Fruit fly (Drosophila melanogaster) whole organism, embryonic: ENCODE data around the gene tmod.
A peak's percentile ranks its signal among the peaks of the same experiment; 100 is the strongest.

Experiments used
- Aef1 ChIP-seq: fragments of 200-800 bp; sonication (Bioruptor generic); IDR thresholded peaks from 3 replicates; pipeline ENCODE4 v1.3.6; 2022; ENCODE audit warnings: missing biosample characterization, missing genetic modification characterization
- Antp ChIP-seq: fragments of 200-800 bp; sonication (Bioruptor generic); optimal IDR thresholded peaks from 3 replicates; lab custom pipeline; 2016; ENCODE audit warnings: missing biosample characterization, missing genetic modification characterization
- CG10366 ChIP-seq: fragments of 200-800 bp; sonication (Bioruptor generic); IDR thresholded peaks from 2 replicates; pipeline ENCODE4 v1.3.6; 2022; ENCODE audit warnings: missing biosample characterization, missing genetic modification characterization
- CG11398 ChIP-seq: fragments of 200-800 bp; sonication (Bioruptor generic); optimal IDR thresholded peaks from 2 replicates; lab custom pipeline; 2016; ENCODE audit warnings: missing biosample characterization, missing genetic modification characterization
- CG11695 ChIP-seq: fragments of 200-800 bp; sonication (Bioruptor generic); IDR thresholded peaks from 3 replicates; pipeline ENCODE4 v1.3.6; 2022; ENCODE audit warnings: missing biosample characterization, missing genetic modification characterization
- CG12155 ChIP-seq: fragments of 200-800 bp; sonication (Bioruptor generic); optimal IDR thresholded peaks from 3 replicates; lab custom pipeline; 2016; ENCODE audit warnings: missing biosample characterization, missing genetic modification characterization
- CG14441 ChIP-seq: fragments of 200-800 bp; sonication (Bioruptor generic); IDR thresholded peaks from 2 replicates; pipeline ENCODE4 v1.3.6; 2022; ENCODE audit warnings: missing biosample characterization, missing genetic modification characterization
- CG1529 ChIP-seq: fragments of 200-800 bp; sonication (Bioruptor generic); optimal IDR thresholded peaks from 3 replicates; lab custom pipeline; 2018; ENCODE audit warnings: missing biosample characterization, missing genetic modification characterization
- CG2120 ChIP-seq: fragments of 200-800 bp; sonication (Bioruptor generic); optimal IDR thresholded peaks from 3 replicates; lab custom pipeline; 2016; ENCODE audit warnings: missing biosample characterization, missing genetic modification characterization
- CG2712 ChIP-seq: fragments of 200-800 bp; optimal IDR thresholded peaks from 3 replicates; lab custom pipeline; 2019; ENCODE audit warnings: missing biosample characterization, mild to moderate bottlenecking, missing genetic modification characterization, moderate library complexity
- CG3065 ChIP-seq: fragments of 200-800 bp; sonication (Bioruptor generic); optimal IDR thresholded peaks from 2 replicates; lab custom pipeline; 2016; ENCODE audit warnings: missing biosample characterization, missing genetic modification characterization
- CG31388 ChIP-seq: fragments of 200-800 bp; sonication (Bioruptor generic); optimal IDR thresholded peaks from 2 replicates; lab custom pipeline; 2016; ENCODE audit warnings: missing biosample characterization, missing genetic modification characterization
- CG32532 ChIP-seq: fragments of 200-800 bp; sonication (Bioruptor generic); IDR thresholded peaks from 2 replicates; pipeline ENCODE4 v1.3.6; 2022; ENCODE audit warnings: missing biosample characterization, missing genetic modification characterization
- CG33557 ChIP-seq: fragments of 200-800 bp; sonication (Bioruptor generic); optimal IDR thresholded peaks from 2 replicates; lab custom pipeline; 2019; ENCODE audit warnings: missing biosample characterization, mild to moderate bottlenecking, missing genetic modification characterization, moderate library complexity
- CG3407 ChIP-seq: fragments of 200-800 bp; sonication (Bioruptor generic); optimal IDR thresholded peaks from 2 replicates; lab custom pipeline; 2018; ENCODE audit warnings: missing biosample characterization, mild to moderate bottlenecking, missing genetic modification characterization
- CG34376 ChIP-seq: fragments of 200-800 bp; sonication (Bioruptor generic); optimal IDR thresholded peaks from 2 replicates; lab custom pipeline; 2018; ENCODE audit warnings: missing biosample characterization, mild to moderate bottlenecking, missing genetic modification characterization
- CG3847 ChIP-seq: fragments of 200-800 bp; sonication (Bioruptor generic); IDR thresholded peaks from 2 replicates; pipeline ENCODE4 v1.3.6; 2022; ENCODE audit warnings: missing biosample characterization, missing genetic modification characterization
- CG42726 ChIP-seq: fragments of 200-800 bp; sonication (Bioruptor generic); IDR thresholded peaks from 2 replicates; pipeline ENCODE4 v1.3.6; 2022; ENCODE audit warnings: missing biosample characterization, missing genetic modification characterization; ENCODE audit not compliant: partially characterized antibody
- CG7357 ChIP-seq: fragments of 200-800 bp; sonication (Bioruptor generic); IDR thresholded peaks from 3 replicates; pipeline ENCODE4 v1.3.6; 2022; ENCODE audit warnings: missing biosample characterization, missing genetic modification characterization
- CG9437 ChIP-seq: fragments of 200-800 bp; sonication (Bioruptor generic); optimal IDR thresholded peaks from 2 replicates; lab custom pipeline; 2018; ENCODE audit warnings: missing biosample characterization, mild to moderate bottlenecking, missing genetic modification characterization
- CG9727 ChIP-seq: fragments of 200-800 bp; sonication (Bioruptor generic); optimal IDR thresholded peaks from 3 replicates; lab custom pipeline; 2017; ENCODE audit warnings: missing biosample characterization, mild to moderate bottlenecking, missing genetic modification characterization
- CG9932 ChIP-seq: fragments of 200-800 bp; sonication (Bioruptor generic); IDR thresholded peaks from 2 replicates; pipeline ENCODE4 v1.3.6; 2022; ENCODE audit warnings: missing biosample characterization, missing genetic modification characterization
- CHES-1-like ChIP-seq: fragments of 200-800 bp; sonication (Bioruptor generic); optimal IDR thresholded peaks from 2 replicates; lab custom pipeline; 2016; ENCODE audit warnings: missing biosample characterization, missing genetic modification characterization
- CTCF ChIP-seq: fragments of 200-800 bp; sonication (Bioruptor generic); optimal IDR thresholded peaks from 2 replicates; lab custom pipeline; 2017; ENCODE audit warnings: missing biosample characterization, mild to moderate bottlenecking, missing genetic modification characterization, moderate library complexity
- Dip2 ChIP-seq: fragments of 200-800 bp; sonication (Bioruptor generic); IDR thresholded peaks from 2 replicates; pipeline ENCODE4 v1.3.6; 2022; ENCODE audit warnings: missing biosample characterization, missing genetic modification characterization
- Drgx ChIP-seq: fragments of 200-800 bp; sonication (Bioruptor generic); IDR thresholded peaks from 2 replicates; pipeline ENCODE4 v1.3.6; 2022; ENCODE audit warnings: missing biosample characterization, missing genetic modification characterization
- E2f2 ChIP-seq: fragments of 200-800 bp; sonication (Bioruptor generic); IDR thresholded peaks from 2 replicates; pipeline ENCODE4 v1.3.6; 2022; ENCODE audit warnings: missing biosample characterization, missing genetic modification characterization
- HHEX ChIP-seq: fragments of 200-800 bp; sonication (Bioruptor generic); optimal IDR thresholded peaks from 3 replicates; lab custom pipeline; 2017; ENCODE audit warnings: missing biosample characterization, mild to moderate bottlenecking, missing genetic modification characterization, missing genetic modification reagents
- HmgD ChIP-seq: fragments of 200-800 bp; sonication (Bioruptor generic); optimal IDR thresholded peaks from 3 replicates; lab custom pipeline; 2016; ENCODE audit warnings: missing biosample characterization, missing genetic modification characterization
- NFAT ChIP-seq: fragments of 200-800 bp; sonication (Bioruptor generic); IDR thresholded peaks from 2 replicates; pipeline ENCODE4 v1.3.6; 2022; ENCODE audit warnings: missing biosample characterization, missing genetic modification characterization
- Ravus ChIP-seq: fragments of 200-800 bp; sonication (Bioruptor generic); IDR thresholded peaks from 2 replicates; pipeline ENCODE4 v1.3.6; 2022; ENCODE audit warnings: missing biosample characterization, missing genetic modification characterization
- Rfx ChIP-seq: fragments of 200-800 bp; sonication (Bioruptor generic); IDR thresholded peaks from 2 replicates; pipeline ENCODE4 v1.3.6; 2022; ENCODE audit warnings: missing biosample characterization, missing genetic modification characterization
- aop ChIP-seq: fragments of 200-800 bp; sonication (Bioruptor generic); IDR thresholded peaks from 2 replicates; pipeline ENCODE4 v1.3.6; 2022; ENCODE audit warnings: missing biosample characterization, missing genetic modification characterization
- ase ChIP-seq: fragments of 200-800 bp; sonication (Bioruptor generic); IDR thresholded peaks from 3 replicates; pipeline ENCODE4 v1.3.6; 2022; ENCODE audit warnings: missing biosample characterization, missing genetic modification characterization
- bcd ChIP-seq: fragments of 200-800 bp; sonication (Bioruptor generic); optimal IDR thresholded peaks from 2 replicates; lab custom pipeline; 2017; ENCODE audit warnings: missing biosample characterization, mild to moderate bottlenecking, missing genetic modification characterization
- chinmo ChIP-seq: fragments of 200-800 bp; sonication (Bioruptor generic); IDR thresholded peaks from 4 replicates; pipeline ENCODE4 v1.3.6; 2022; ENCODE audit warnings: missing biosample characterization, missing genetic modification characterization; ENCODE audit not compliant: partially characterized antibody
- ham ChIP-seq: fragments of 200-800 bp; sonication (Bioruptor generic); IDR thresholded peaks from 2 replicates; pipeline ENCODE4 v1.3.6; 2022; ENCODE audit warnings: missing biosample characterization, missing genetic modification characterization
- ind ChIP-seq: fragments of 200-800 bp; sonication (Bioruptor generic); optimal IDR thresholded peaks from 3 replicates; lab custom pipeline; 2016; ENCODE audit warnings: missing biosample characterization, missing genetic modification characterization
- jumu ChIP-seq: fragments of 200-800 bp; sonication (Bioruptor generic); optimal IDR thresholded peaks from 3 replicates; lab custom pipeline; 2016; ENCODE audit warnings: missing biosample characterization, missing genetic modification characterization
- lbe ChIP-seq: fragments of 200-800 bp; sonication (Bioruptor generic); optimal IDR thresholded peaks from 2 replicates; lab custom pipeline; 2016; ENCODE audit warnings: missing biosample characterization, mild to moderate bottlenecking, missing genetic modification characterization
- mam ChIP-seq: fragments of 200-800 bp; sonication (Bioruptor generic); optimal IDR thresholded peaks from 3 replicates; lab custom pipeline; 2016; ENCODE audit warnings: missing biosample characterization, missing genetic modification characterization
- onecut ChIP-seq: fragments of 200-800 bp; sonication (Bioruptor generic); IDR thresholded peaks from 2 replicates; pipeline ENCODE4 v1.3.6; 2022; ENCODE audit warnings: missing biosample characterization, missing genetic modification characterization
- pb ChIP-seq: fragments of 200-800 bp; sonication (Bioruptor generic); optimal IDR thresholded peaks from 3 replicates; lab custom pipeline; 2016; ENCODE audit warnings: missing biosample characterization, missing genetic modification characterization
- scrt ChIP-seq: fragments of 200-800 bp; sonication (Bioruptor generic); optimal IDR thresholded peaks from 2 replicates; lab custom pipeline; 2018; ENCODE audit warnings: missing biosample characterization, mild to moderate bottlenecking, missing genetic modification characterization, moderate library complexity
- sr ChIP-seq: fragments of 200-800 bp; sonication (Bioruptor generic); IDR thresholded peaks from 3 replicates; pipeline ENCODE4 v1.3.6; 2022; ENCODE audit warnings: missing biosample characterization, missing genetic modification characterization
- ssp ChIP-seq: fragments of 200-800 bp; sonication (Bioruptor generic); IDR thresholded peaks from 2 replicates; pipeline ENCODE4 v1.3.6; 2022; ENCODE audit warnings: missing biosample characterization, missing genetic modification characterization
- stwl ChIP-seq: fragments of 200-800 bp; sonication (Bioruptor generic); optimal IDR thresholded peaks from 3 replicates; lab custom pipeline; 2018; ENCODE audit warnings: missing biosample characterization, mild to moderate bottlenecking, missing genetic modification characterization, moderate library complexity
- trh ChIP-seq: fragments of 200-800 bp; sonication (Bioruptor generic); optimal IDR thresholded peaks from 2 replicates; lab custom pipeline; 2016; ENCODE audit warnings: missing biosample characterization, missing genetic modification characterization
- vfl ChIP-seq: fragments of 200-800 bp; sonication (Bioruptor generic); optimal IDR thresholded peaks from 2 replicates; lab custom pipeline; 2016; ENCODE audit warnings: missing biosample characterization, missing genetic modification characterization
- wdn ChIP-seq: fragments of 200-800 bp; sonication (Bioruptor generic); IDR thresholded peaks from 2 replicates; pipeline ENCODE4 v1.3.6; 2022; ENCODE audit warnings: missing biosample characterization, missing genetic modification characterization
- zen2 ChIP-seq: fragments of 200-800 bp; sonication (Bioruptor generic); IDR thresholded peaks from 3 replicates; pipeline ENCODE4 v1.3.6; 2022; ENCODE audit warnings: missing biosample characterization, missing genetic modification characterization; ENCODE audit not compliant: partially characterized antibody
- zfh2 ChIP-seq: fragments of 200-800 bp; sonication (Bioruptor generic); optimal IDR thresholded peaks from 2 replicates; lab custom pipeline; 2016; ENCODE audit warnings: missing biosample characterization, missing genetic modification characterization

tmod gene

DNA sequence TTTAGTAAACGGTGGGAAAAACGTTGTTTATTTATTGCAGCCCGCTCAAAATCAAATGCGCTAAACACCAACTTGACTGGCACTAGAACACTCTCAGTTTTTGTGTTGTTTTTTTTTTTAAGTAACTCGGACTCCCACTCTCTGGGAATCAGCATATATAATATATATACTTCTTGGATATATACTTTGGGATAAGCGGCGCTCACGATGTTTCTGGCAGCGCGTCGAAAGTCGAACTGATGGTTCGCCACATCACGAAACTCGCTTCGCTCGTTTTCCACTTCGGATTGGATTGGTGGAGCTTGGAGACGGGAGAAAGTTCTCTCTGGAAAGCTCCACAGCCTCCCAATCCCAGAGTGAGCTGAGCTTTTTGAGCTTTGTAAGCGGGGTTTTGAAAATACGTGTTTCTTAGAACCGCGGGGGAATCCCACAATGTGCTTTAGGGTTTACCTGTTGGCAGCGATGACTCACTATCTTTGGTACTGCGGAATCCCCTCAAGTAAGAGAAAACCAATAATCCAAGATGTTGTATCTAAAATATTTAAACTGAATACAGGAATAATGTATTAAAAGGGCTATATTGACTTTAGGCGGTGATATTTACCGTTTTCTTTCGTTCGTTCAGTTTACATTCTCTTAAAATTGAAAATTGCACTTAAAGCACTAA is 5.5 kb upstream of the tmod start, which contains the start of gene jdp (continued):
- TF ChIP-seq scrt (peak; percentile 42), onecut (GFP tag; lab: Robert Waterston, UW) (no peak), Antp (GFP tag; lab: Kevin White, UChicago) (no peak), CG2712 (no peak), E2f2 (GFP tag; lab: Robert Waterston, UW) (peak; percentile 27; the same call in 1 of the 2 replicates), CG7357 (GFP tag; lab: Robert Waterston, UW) (no peak), CG32532 (GFP tag; lab: Robert Waterston, UW) (peak; percentile 32; the same call in 1 of the 2 replicates), mam (GFP tag; lab: Kevin White, UChicago) (no peak), CHES-1-like (GFP tag; lab: Kevin White, UChicago) (no peak), lbe (no peak), pb (GFP tag; lab: Kevin White, UChicago) (no peak), vfl (GFP tag; lab: Kevin White, UChicago) (no peak), Aef1 (GFP tag; lab: Robert Waterston, UW) (no peak), ind (no peak), NFAT (peak; percentile 35; the same call in 1 of the 2 replicates), jumu (GFP tag; lab: Kevin White, UChicago) (no peak), zen2 (GFP tag; lab: Robert Waterston, UW) (peak; percentile 9; the same call in 1 of the 3 replicates), CG34376 (GFP tag; lab: Kevin White, UChicago) (peak; percentile 42), CG9727 (no peak), stwl (tag; lab: Kevin White, UChicago) (no peak), CG11398 (no peak), CG3065 (GFP tag; lab: Kevin White, UChicago) (no peak), trh (GFP tag; lab: Kevin White, UChicago) (no peak), zfh2 (no peak), CG11695 (GFP tag; lab: Robert Waterston, UW) (no peak), ase (no peak), wdn (GFP tag; lab: Robert Waterston, UW) (no peak), CG2120 (no peak), CG42726 (GFP tag; lab: Robert Waterston, UW) (0 out of 2 replicates have a peak, but pooled peaks have one; percentile 50), CG3407 (no peak), Ravus (GFP tag; lab: Robert Waterston, UW) (no peak), CG12155 (GFP tag; lab: Kevin White, UChicago) (no peak), sr (GFP tag; lab: Robert Waterston, UW) (peak; percentile 52; the same call in 1 of the 3 replicates), ham (GFP tag; lab: Robert Waterston, UW) (no peak), CG33557 (no peak), chinmo (GFP tag; lab: Robert Waterston, UW) (peak; percentile 65; the same call in 1 of the 4 replicates), Drgx (peak; percentile 54), CG10366 (GFP tag; lab: Robert Waterston, UW) (no peak), HHEX (GFP tag; lab: Kevin White, UChicago) (no peak), CG9932 (GFP tag; lab: Robert Waterston, UW) (no peak), CG14441 (no peak), ssp (GFP tag; lab: Robert Waterston, UW) (no peak), HmgD (GFP tag; lab: Kevin White, UChicago) (no peak), Rfx (peak; percentile 49; the same call in 1 of the 2 replicates), bcd (GFP tag; lab: Kevin White, UChicago) (no peak), CG31388 (GFP tag; lab: Kevin White, UChicago) (no peak), CG3847 (GFP tag; lab: Robert Waterston, UW) (no peak), CG1529 (GFP tag; lab: Kevin White, UChicago) (no peak), aop (GFP tag; lab: Robert Waterston, UW) (no peak), CTCF (peak; percentile 15), Dip2 (no peak), CG9437 (GFP tag; lab: Kevin White, UChicago) (no peak)
